Fruit fly (Drosophila melanogaster) whole organism, embryonic: Measurements from ENCODE around the gene CG17996.

Source experiments
- Atf3 ChIP-seq: fragments of 200-800 bp; sonication (Bioruptor generic); optimal IDR thresholded peaks from 3 replicates; lab custom pipeline; 2016; ENCODE audit warnings: missing biosample characterization, missing genetic modification characterization
- B-H2 ChIP-seq: fragments of 200-800 bp; sonication (Bioruptor generic); optimal IDR thresholded peaks from 2 replicates; lab custom pipeline; 2018; ENCODE audit warnings: missing biosample characterization, mild to moderate bottlenecking, missing genetic modification characterization
- CG1024 ChIP-seq: fragments of 200-800 bp; sonication (Bioruptor generic); IDR thresholded peaks from 2 replicates; pipeline ENCODE4 v1.3.6; 2022; ENCODE audit warnings: missing biosample characterization, missing genetic modification characterization
- CG1602 ChIP-seq: fragments of 200-800 bp; sonication (Bioruptor generic); optimal IDR thresholded peaks from 3 replicates; lab custom pipeline; 2016; ENCODE audit warnings: missing biosample characterization, missing genetic modification characterization
- CG1603 ChIP-seq: fragments of 200-800 bp; sonication (Bioruptor generic); optimal IDR thresholded peaks from 2 replicates; lab custom pipeline; 2019; ENCODE audit warnings: missing biosample characterization, mild to moderate bottlenecking, missing genetic modification characterization, moderate library complexity
- CG16779 ChIP-seq: fragments of 200-800 bp; sonication (Bioruptor generic); IDR thresholded peaks from 2 replicates; pipeline ENCODE4 v1.3.6; 2022; ENCODE audit warnings: missing biosample characterization, missing genetic modification characterization
- CG17186 ChIP-seq: fragments of 200-800 bp; sonication (Bioruptor generic); optimal IDR thresholded peaks from 3 replicates; lab custom pipeline; 2017; ENCODE audit warnings: missing biosample characterization, missing genetic modification reagents, missing genetic modification characterization
- CG17568 ChIP-seq: fragments of 200-800 bp; sonication (Bioruptor generic); optimal IDR thresholded peaks from 2 replicates; lab custom pipeline; 2018; ENCODE audit warnings: missing biosample characterization, mild to moderate bottlenecking, missing genetic modification characterization, moderate library complexity
- CG1832 ChIP-seq: fragments of 200-800 bp; sonication (Bioruptor generic); optimal IDR thresholded peaks from 2 replicates; lab custom pipeline; 2017; ENCODE audit warnings: missing biosample characterization, mild to moderate bottlenecking, missing genetic modification characterization, inconsistent platforms
- CG18619 ChIP-seq: fragments of 200-800 bp; sonication (Bioruptor generic); optimal IDR thresholded peaks from 3 replicates; lab custom pipeline; 2017; ENCODE audit warnings: missing biosample characterization, mild to moderate bottlenecking, missing genetic modification characterization
- CG2875 ChIP-seq: fragments of 200-800 bp; sonication (Bioruptor generic); optimal IDR thresholded peaks from 2 replicates; lab custom pipeline; 2017; ENCODE audit warnings: missing biosample characterization, mild to moderate bottlenecking, missing genetic modification characterization, missing genetic modification reagents
- CG3726 ChIP-seq: fragments of 200-800 bp; sonication (Bioruptor generic); IDR thresholded peaks from 3 replicates; pipeline ENCODE4, ENCODE4 v1.3.6; 2022; ENCODE audit warnings: missing biosample characterization, missing genetic modification characterization
- CG3847 ChIP-seq: fragments of 200-800 bp; sonication (Bioruptor generic); IDR thresholded peaks from 2 replicates; pipeline ENCODE4 v1.3.6; 2022; ENCODE audit warnings: missing biosample characterization, missing genetic modification characterization
- CG4360 ChIP-seq: fragments of 200-800 bp; sonication (Bioruptor generic); IDR thresholded peaks from 2 replicates; pipeline ENCODE4 v1.3.6; 2022; ENCODE audit warnings: missing biosample characterization, missing genetic modification characterization
- CG4424 ChIP-seq: fragments of 200-800 bp; sonication (Bioruptor generic); optimal IDR thresholded peaks from 3 replicates; lab custom pipeline; 2016; ENCODE audit warnings: missing biosample characterization, missing genetic modification characterization
- CG4617 ChIP-seq: fragments of 200-800 bp; sonication (Bioruptor generic); optimal IDR thresholded peaks from 3 replicates; lab custom pipeline; 2016; ENCODE audit warnings: missing biosample characterization, missing genetic modification characterization, borderline replicate concordance
- CG6765 ChIP-seq: fragments of 200-800 bp; sonication (Bioruptor generic); optimal IDR thresholded peaks from 3 replicates; lab custom pipeline; 2017; ENCODE audit warnings: missing biosample characterization, mild to moderate bottlenecking, missing genetic modification characterization
- CG6791 ChIP-seq: fragments of 200-800 bp; sonication (Bioruptor generic); IDR thresholded peaks from 3 replicates; pipeline ENCODE4 v1.3.6; 2022; ENCODE audit warnings: missing biosample characterization, missing genetic modification characterization; ENCODE audit not compliant: partially characterized antibody
- CG7357 ChIP-seq: fragments of 200-800 bp; sonication (Bioruptor generic); IDR thresholded peaks from 3 replicates; pipeline ENCODE4 v1.3.6; 2022; ENCODE audit warnings: missing biosample characterization, missing genetic modification characterization
- CG8765 ChIP-seq: fragments of 200-800 bp; sonication (Bioruptor generic); IDR thresholded peaks from 2 replicates; pipeline ENCODE4 v1.3.6; 2022; ENCODE audit warnings: missing biosample characterization, missing genetic modification characterization
- Dfd ChIP-seq, 2 experiments: fragments of >200 bp; optimal IDR thresholded peaks; 2 replicates each; lab custom pipeline; 2017; ENCODE audit warnings: missing biosample characterization in 2 of 2, missing genetic modification characterization in 2 of 2
- Dip3 ChIP-seq: fragments of 200-800 bp; sonication (Bioruptor generic); optimal IDR thresholded peaks from 3 replicates; lab custom pipeline; 2016; ENCODE audit warnings: missing biosample characterization, missing genetic modification characterization
- Dp ChIP-seq: fragments of 200-800 bp; sonication (Bioruptor generic); optimal IDR thresholded peaks from 2 replicates; lab custom pipeline; 2018; ENCODE audit warnings: missing biosample characterization, mild to moderate bottlenecking, missing genetic modification characterization, moderate library complexity
- Fer1 ChIP-seq: fragments of 200-800 bp; sonication (Bioruptor generic); optimal IDR thresholded peaks from 2 replicates; lab custom pipeline; 2017; ENCODE audit warnings: missing biosample characterization, mild to moderate bottlenecking, missing genetic modification characterization
- Gug ChIP-seq: fragments of 200-800 bp; sonication (Bioruptor generic); IDR thresholded peaks from 4 replicates; pipeline ENCODE4 v1.3.6; 2022; ENCODE audit warnings: missing biosample characterization, missing genetic modification characterization
- HLH4C ChIP-seq: fragments of 200-800 bp; sonication (Bioruptor generic); IDR thresholded peaks from 3 replicates; pipeline ENCODE4 v1.3.6; 2022; ENCODE audit warnings: missing biosample characterization, missing genetic modification characterization; ENCODE audit not compliant: partially characterized antibody
- Hmr ChIP-seq: fragments of 200-800 bp; sonication (Bioruptor generic); optimal IDR thresholded peaks from 3 replicates; lab custom pipeline; 2017; ENCODE audit warnings: mild to moderate bottlenecking, missing biosample characterization, missing genetic modification reagents, missing genetic modification characterization
- Hr39 ChIP-seq: fragments of >200 bp; optimal IDR thresholded peaks from 2 replicates; lab custom pipeline; 2017
- MESR4 ChIP-seq: fragments of 200-800 bp; sonication (Bioruptor generic); optimal IDR thresholded peaks from 2 replicates; lab custom pipeline; 2018; ENCODE audit warnings: missing biosample characterization, mild to moderate bottlenecking, missing genetic modification characterization, moderate library complexity
- MTF-1 ChIP-seq: fragments of 200-800 bp; sonication (Bioruptor generic); optimal IDR thresholded peaks from 2 replicates; lab custom pipeline; 2018; ENCODE audit warnings: missing biosample characterization, mild to moderate bottlenecking, missing genetic modification characterization, borderline replicate concordance
- Mad ChIP-seq: fragments of 200-800 bp; sonication (Bioruptor generic); optimal IDR thresholded peaks from 2 replicates; lab custom pipeline; 2016; ENCODE audit warnings: missing biosample characterization, missing genetic modification characterization
- Myb ChIP-seq: fragments of 200-800 bp; sonication (Bioruptor generic); optimal IDR thresholded peaks from 2 replicates; lab custom pipeline; 2016; ENCODE audit warnings: missing biosample characterization, missing genetic modification characterization
- PHDP ChIP-seq: fragments of 200-800 bp; sonication (Bioruptor generic); optimal IDR thresholded peaks from 3 replicates; lab custom pipeline; 2018; ENCODE audit warnings: missing biosample characterization, mild to moderate bottlenecking, missing genetic modification characterization, moderate library complexity
- Ptx1 ChIP-seq: fragments of 200-800 bp; sonication (Bioruptor generic); IDR thresholded peaks from 2 replicates; pipeline ENCODE4 v1.3.6; 2022; ENCODE audit warnings: missing biosample characterization, missing genetic modification characterization
- Scr ChIP-seq: fragments of 200-800 bp; sonication (Bioruptor generic); IDR thresholded peaks from 2 replicates; pipeline ENCODE4 v1.3.6; 2022; ENCODE audit warnings: missing biosample characterization, missing genetic modification characterization; ENCODE audit not compliant: partially characterized antibody
- Sry-β ChIP-seq: fragments of 200-800 bp; sonication (Bioruptor generic); optimal IDR thresholded peaks from 2 replicates; lab custom pipeline; 2018; ENCODE audit warnings: missing biosample characterization, mild to moderate bottlenecking, missing genetic modification characterization, moderate library complexity
- Vsx1 ChIP-seq: fragments of 200-800 bp; sonication (Bioruptor generic); optimal IDR thresholded peaks from 2 replicates; lab custom pipeline; 2017; ENCODE audit warnings: missing biosample characterization, mild to moderate bottlenecking, missing genetic modification characterization, missing genetic modification reagents
- ash1 ChIP-seq: fragments of 200-800 bp; sonication (Bioruptor generic); optimal IDR thresholded peaks from 2 replicates; lab custom pipeline; 2018; ENCODE audit warnings: missing biosample characterization, mild to moderate bottlenecking, missing genetic modification characterization
- btn ChIP-seq: fragments of 200-800 bp; sonication (Bioruptor generic); optimal IDR thresholded peaks from 2 replicates; lab custom pipeline; 2016; ENCODE audit warnings: missing biosample characterization, missing genetic modification characterization
- cato ChIP-seq: fragments of 200-800 bp; sonication (Bioruptor generic); optimal IDR thresholded peaks from 2 replicates; lab custom pipeline; 2016; ENCODE audit warnings: missing biosample characterization, missing genetic modification characterization, borderline replicate concordance
- crp ChIP-seq, 2 experiments: fragments of 200-800 bp; sonication (Bioruptor generic); optimal IDR thresholded peaks; 2 replicates in 1 of 2; 3 replicates in 1 of 2; lab custom pipeline; 2017; ENCODE audit warnings: missing biosample characterization in 2 of 2, missing genetic modification characterization in 2 of 2, mild to moderate bottlenecking in 1 of 2, moderate library complexity in 1 of 2
- da ChIP-seq: fragments of 200-800 bp; sonication (Bioruptor generic); optimal IDR thresholded peaks from 2 replicates; lab custom pipeline; 2016; ENCODE audit warnings: missing biosample characterization, missing genetic modification characterization
- gfzf ChIP-seq: fragments of 200-800 bp; sonication (Bioruptor generic); optimal IDR thresholded peaks from 2 replicates; lab custom pipeline; 2016; ENCODE audit warnings: missing biosample characterization, mild to moderate bottlenecking, missing genetic modification characterization, moderate library complexity
- lov ChIP-seq, 2 experiments: fragments of 200-800 bp in 1 of 2; fragments of >200 bp in 1 of 2; sonication (Bioruptor generic) in 1 of 2; IDR thresholded peaks in 1 of 2; optimal IDR thresholded peaks in 1 of 2; 2 replicates in 1 of 2; 3 replicates in 1 of 2; pipeline versions ENCODE4 v1.3.6 to Lab custom; 2017 to 2022; ENCODE audit warnings: missing biosample characterization in 1 of 2, missing genetic modification characterization in 1 of 2
- maf-S ChIP-seq: fragments of 200-800 bp; sonication (Bioruptor generic); optimal IDR thresholded peaks from 2 replicates; lab custom pipeline; 2016; ENCODE audit warnings: missing biosample characterization, missing genetic modification characterization
- phol ChIP-seq: fragments of 200-800 bp; sonication (Bioruptor generic); optimal IDR thresholded peaks from 3 replicates; lab custom pipeline; 2018; ENCODE audit warnings: missing biosample characterization, mild to moderate bottlenecking, missing genetic modification characterization, moderate library complexity
- pzg ChIP-seq: fragments of 200-800 bp; sonication (Bioruptor generic); optimal IDR thresholded peaks from 3 replicates; lab custom pipeline; 2018; ENCODE audit warnings: missing biosample characterization, mild to moderate bottlenecking, missing genetic modification characterization, moderate library complexity
- repo ChIP-seq: fragments of 200-800 bp; sonication (Bioruptor generic); optimal IDR thresholded peaks from 2 replicates; lab custom pipeline; 2016; ENCODE audit warnings: missing biosample characterization, missing genetic modification characterization
- rib ChIP-seq: fragments of 200-800 bp; sonication (Bioruptor generic); IDR thresholded peaks from 2 replicates; pipeline ENCODE4 v1.3.6; 2022; ENCODE audit warnings: missing biosample characterization, missing genetic modification characterization
- sisA ChIP-seq: fragments of 200-800 bp; sonication (Bioruptor generic); IDR thresholded peaks from 2 replicates; pipeline ENCODE4 v1.3.6; 2022; ENCODE audit warnings: missing biosample characterization, missing genetic modification characterization
- zf30C ChIP-seq: fragments of 200-800 bp; sonication (Bioruptor generic); optimal IDR thresholded peaks from 3 replicates; lab custom pipeline; 2018; ENCODE audit warnings: missing biosample characterization, mild to moderate bottlenecking, missing genetic modification characterization

CG17996 gene

DNA sequence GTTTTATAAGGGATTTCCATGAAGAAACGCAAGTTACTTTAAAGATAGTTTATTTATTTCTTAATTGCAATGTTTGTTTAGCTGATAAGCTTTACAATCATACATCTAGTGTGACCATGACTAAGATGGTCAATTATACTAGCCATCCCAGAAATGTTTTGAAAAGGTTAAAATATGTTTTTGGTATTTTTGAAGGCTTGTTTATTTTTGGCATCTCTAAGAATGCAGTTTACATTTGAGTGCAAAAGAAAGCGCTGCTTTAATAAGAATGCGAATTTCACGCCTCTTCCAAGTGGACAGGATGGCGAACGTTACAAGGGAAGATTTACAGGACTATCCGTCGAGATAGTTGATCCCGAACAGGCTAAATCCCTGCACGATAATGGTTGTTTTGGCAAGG lies 1.3 kb downstream of the CG17996 start, which contains the start of gene Tsen2 (continued):
- TF ChIP-seq ash1 (GFP tag; lab: Kevin White, UChicago) (no peak), Mad (GFP tag; lab: Kevin White, UChicago) (no peak), Dip3 (GFP tag; lab: Kevin White, UChicago) (no peak), CG4424 (GFP tag; lab: Kevin White, UChicago) (no peak), Gug (GFP tag; lab: Robert Waterston, UW) (no peak), zf30C (GFP tag; lab: Kevin White, UChicago) (no peak), Atf3 (GFP tag; lab: Kevin White, UChicago) (no peak), Vsx1 (GFP tag; lab: Kevin White, UChicago) (no peak), HLH4C (GFP tag; lab: Robert Waterston, UW) (no peak), CG3726 (GFP tag; lab: Robert Waterston, UW) (no peak), Myb (GFP tag; lab: Kevin White, UChicago) (peak; percentile 36), Hmr (no peak), lov (optimal IDR thresholded peaks at IDR 0.05; lab: Kevin White, UChicago) (no peak), lov (GFP tag; IDR thresholded peaks at IDR 0.05; lab: Robert Waterston, UW) (no peak), da (no peak), Dp (GFP tag; lab: Kevin White, UChicago) (peak; percentile 44), PHDP (tag; lab: Kevin White, UChicago) (peak; percentile 11), CG7357 (GFP tag; lab: Robert Waterston, UW) (no peak), rib (GFP tag; lab: Robert Waterston, UW) (no peak), Scr (no peak), CG4360 (no peak), pzg (GFP tag; lab: Kevin White, UChicago) (peak; percentile 33), maf-S (GFP tag; lab: Kevin White, UChicago) (no peak), CG18619 (GFP tag; lab: Kevin White, UChicago) (no peak), Sry-β (GFP tag; lab: Kevin White, UChicago) (peak; percentile 38), btn (GFP tag; lab: Kevin White, UChicago) (no peak), CG1024 (GFP tag; lab: Robert Waterston, UW) (no peak), Fer1 (GFP tag; lab: Kevin White, UChicago) (no peak), CG1603 (tag; lab: Kevin White, UChicago) (peak; percentile 48), Dfd (GFP tag; optimal IDR thresholded peaks at IDR 0.05; lab: Kevin White, UChicago) (no peak), MESR4 (GFP tag; lab: Kevin White, UChicago) (peak; percentile 47), CG1602 (no peak), CG4617 (GFP tag; lab: Kevin White, UChicago) (peak; percentile 17), sisA (GFP tag; lab: Robert Waterston, UW) (no peak), CG8765 (GFP tag; lab: Robert Waterston, UW) (no peak), gfzf (GFP tag; lab: Kevin White, UChicago) (peak; percentile 74), CG2875 (no peak), Hr39 (no peak), phol (no peak), cato (GFP tag; lab: Kevin White, UChicago) (no peak), B-H2 (GFP tag; lab: Kevin White, UChicago) (no peak), crp (GFP tag; optimal IDR thresholded peaks at IDR 0.05; lab: Kevin White, UChicago) (no peak), Ptx1 (GFP tag; lab: Robert Waterston, UW) (no peak), CG16779 (GFP tag; lab: Robert Waterston, UW) (no peak), CG17186 (no peak), CG6791 (no peak), CG6765 (no peak), MTF-1 (no peak), CG1832 (GFP tag; lab: Kevin White, UChicago) (no peak), repo (GFP tag; lab: Kevin White, UChicago) (no peak), CG3847 (no peak), CG17568 (GFP tag; lab: Kevin White, UChicago) (no peak)
